Fruit fly (Drosophila melanogaster) whole organism, prepupa: ENCODE data around the gene Alp10.

Experiments used
- CG10631 ChIP-seq: fragments of 200-800 bp; sonication (Bioruptor generic); optimal IDR thresholded peaks from 2 replicates; lab custom pipeline; 2016; ENCODE audit warnings: missing biosample characterization, missing genetic modification characterization
- CG11294 ChIP-seq: fragments of 200-800 bp; sonication (Bioruptor generic); IDR thresholded peaks from 2 replicates; pipeline ENCODE4 v1.3.6; 2022; ENCODE audit warnings: missing biosample characterization, missing genetic modification characterization
- CG11902 ChIP-seq: fragments of 200-800 bp; sonication (Bioruptor generic); optimal IDR thresholded peaks from 3 replicates; lab custom pipeline; 2016; ENCODE audit warnings: missing biosample characterization, missing genetic modification characterization
- CG15336 ChIP-seq: fragments of 200-800 bp; sonication (Bioruptor generic); IDR thresholded peaks from 2 replicates; pipeline ENCODE4 v1.3.6; 2022; ENCODE audit warnings: missing biosample characterization, missing genetic modification characterization
- CG1621 ChIP-seq: fragments of 200-800 bp; sonication (Bioruptor generic); optimal IDR thresholded peaks from 3 replicates; lab custom pipeline; 2018; ENCODE audit warnings: missing biosample characterization, mild to moderate bottlenecking, missing genetic modification characterization
- CG16779 ChIP-seq: fragments of 200-800 bp; sonication (Bioruptor generic); optimal IDR thresholded peaks from 3 replicates; lab custom pipeline; 2017; ENCODE audit warnings: missing biosample characterization, mild to moderate bottlenecking, missing genetic modification characterization
- CG31627 ChIP-seq: fragments of 200-800 bp; sonication (Bioruptor generic); optimal IDR thresholded peaks from 3 replicates; lab custom pipeline; 2016; ENCODE audit warnings: missing biosample characterization, missing genetic modification characterization
- CG32006 ChIP-seq: fragments of 200-800 bp; sonication (Bioruptor generic); optimal IDR thresholded peaks from 3 replicates; lab custom pipeline; 2017; ENCODE audit warnings: missing biosample characterization, mild to moderate bottlenecking, missing genetic modification characterization
- CG4318 ChIP-seq: fragments of 200-800 bp; sonication (Bioruptor generic); optimal IDR thresholded peaks from 3 replicates; lab custom pipeline; 2017; ENCODE audit warnings: missing biosample characterization, mild to moderate bottlenecking, missing genetic modification characterization
- CG6163 ChIP-seq: fragments of 200-800 bp; sonication (Bioruptor generic); IDR thresholded peaks from 3 replicates; pipeline ENCODE4 v1.3.6; 2022; ENCODE audit warnings: missing biosample characterization, missing genetic modification characterization
- CG6792 ChIP-seq: fragments of 200-800 bp; sonication (Bioruptor generic); optimal IDR thresholded peaks from 3 replicates; lab custom pipeline; 2016; ENCODE audit warnings: missing biosample characterization, missing genetic modification characterization
- CG6854 ChIP-seq: fragments of 200-800 bp; sonication (Bioruptor generic); optimal IDR thresholded peaks from 2 replicates; lab custom pipeline; 2017; ENCODE audit warnings: missing biosample characterization, mild to moderate bottlenecking, missing genetic modification characterization
- CG8319 ChIP-seq: fragments of 200-800 bp; sonication (Bioruptor generic); optimal IDR thresholded peaks from 3 replicates; lab custom pipeline; 2016; ENCODE audit warnings: missing biosample characterization, missing genetic modification characterization
- CG9139 ChIP-seq: fragments of 200-800 bp; sonication (Bioruptor generic); optimal IDR thresholded peaks from 3 replicates; lab custom pipeline; 2017; ENCODE audit warnings: missing biosample characterization, mild to moderate bottlenecking, missing genetic modification characterization
- Eip78C ChIP-seq: fragments of 200-800 bp; sonication (Bioruptor generic); peaks from one replicate; lab custom pipeline; 2016; ENCODE audit warnings: missing biosample characterization, missing genetic modification characterization
- Eip93F ChIP-seq: fragments of 200-800 bp; sonication (Bioruptor generic); optimal IDR thresholded peaks from 2 replicates; lab custom pipeline; 2016; ENCODE audit warnings: missing biosample characterization, mild to moderate bottlenecking, missing genetic modification characterization
- Ets21C ChIP-seq: fragments of 200-800 bp; sonication (Bioruptor generic); optimal IDR thresholded peaks from 3 replicates; lab custom pipeline; 2016; ENCODE audit warnings: missing biosample characterization, missing genetic modification characterization
- Gug ChIP-seq: fragments of 200-800 bp; sonication (Bioruptor generic); IDR thresholded peaks from 2 replicates; pipeline ENCODE4 v1.3.6; 2022; ENCODE audit warnings: missing biosample characterization, missing genetic modification characterization
- Hr38 ChIP-seq: sonication (Bioruptor generic); optimal IDR thresholded peaks from 2 replicates; lab custom pipeline; 2016; ENCODE audit warnings: missing biosample characterization, missing genetic modification characterization
- Hr4 ChIP-seq: fragments of 200-800 bp; sonication (Bioruptor generic); optimal IDR thresholded peaks from 3 replicates; lab custom pipeline; 2016; ENCODE audit warnings: missing biosample characterization, missing genetic modification characterization
- OdsH ChIP-seq: fragments of 200-800 bp; sonication (Bioruptor generic); optimal IDR thresholded peaks from 3 replicates; lab custom pipeline; 2016; ENCODE audit warnings: missing biosample characterization, missing genetic modification characterization
- Sox102F ChIP-seq: fragments of 200-800 bp; sonication (Bioruptor generic); optimal IDR thresholded peaks from 2 replicates; lab custom pipeline; 2016; ENCODE audit warnings: missing biosample characterization, mild to moderate bottlenecking, missing genetic modification characterization
- Sox15 ChIP-seq: fragments of 200-800 bp; sonication (Bioruptor generic); optimal IDR thresholded peaks from 3 replicates; lab custom pipeline; 2016; ENCODE audit warnings: missing biosample characterization, missing genetic modification characterization
- achi ChIP-seq: fragments of 200-800 bp; sonication (Bioruptor generic); optimal IDR thresholded peaks from 3 replicates; lab custom pipeline; 2016; ENCODE audit warnings: missing biosample characterization, missing genetic modification characterization
- cyc ChIP-seq: fragments of 200-800 bp; sonication (Bioruptor generic); optimal IDR thresholded peaks from 3 replicates; lab custom pipeline; 2016; ENCODE audit warnings: missing biosample characterization, missing genetic modification characterization
- eg ChIP-seq: fragments of 200-800 bp; sonication (Bioruptor generic); IDR thresholded peaks from 3 replicates; pipeline ENCODE4 v1.3.6; 2022; ENCODE audit warnings: missing biosample characterization, missing genetic modification characterization
- esn ChIP-seq: fragments of 200-800 bp; sonication (Bioruptor generic); optimal IDR thresholded peaks from 2 replicates; lab custom pipeline; 2016; ENCODE audit warnings: missing biosample characterization, mild to moderate bottlenecking, missing genetic modification characterization, moderate library complexity
- fd85E ChIP-seq: fragments of 200-800 bp; sonication (Bioruptor generic); optimal IDR thresholded peaks from 3 replicates; lab custom pipeline; 2016; ENCODE audit warnings: missing biosample characterization, missing genetic modification characterization
- net ChIP-seq: fragments of 200-800 bp; sonication (Bioruptor generic); optimal IDR thresholded peaks from 3 replicates; lab custom pipeline; 2016; ENCODE audit warnings: missing biosample characterization, missing genetic modification characterization
- spab ChIP-seq: fragments of 200-800 bp; sonication (Bioruptor generic); optimal IDR thresholded peaks from 2 replicates; lab custom pipeline; 2017; ENCODE audit warnings: missing biosample characterization, mild to moderate bottlenecking, missing genetic modification characterization, missing genetic modification reagents
- ss ChIP-seq, 2 experiments: fragments of 200-800 bp; sonication (Bioruptor generic); optimal IDR thresholded peaks; 2 replicates in 1 of 2; 3 replicates in 1 of 2; lab custom pipeline; 2017 to 2018; ENCODE audit warnings: mild to moderate bottlenecking in 2 of 2, missing biosample characterization in 2 of 2, missing genetic modification characterization in 2 of 2, moderate library complexity in 1 of 2
- svp ChIP-seq: fragments of 200-800 bp; sonication (Bioruptor generic); peaks from one replicate; lab custom pipeline; 2016; ENCODE audit warnings: missing biosample characterization, missing genetic modification characterization
- topi ChIP-seq: fragments of 200-800 bp; sonication (Bioruptor generic); optimal IDR thresholded peaks from 3 replicates; lab custom pipeline; 2016; ENCODE audit warnings: missing biosample characterization, missing genetic modification characterization

The Alp10 gene

dm6 chr3L:5594853-5595593 lies at the start of gene Alp10, which contains the start of gene Alp9:
Gene Alp10, minus strand, starts transcription at chr3L:5595272.
Gene Alp9, plus strand, starts transcription at chr3L:5595542.
- TF ChIP-seq achi (GFP tag; lab: Kevin White, UChicago) = no peak
- TF ChIP-seq Hr38 (GFP tag; lab: Kevin White, UChicago) = no peak
- TF ChIP-seq eg = no peak
- no peak for TF ChIP-seq cyc
- TF ChIP-seq Gug (GFP tag; lab: Robert Waterston, UW) = no peak
- TF ChIP-seq spab = no peak
- TF ChIP-seq CG11294 = no peak
- no peak for TF ChIP-seq CG4318 (GFP tag; lab: Kevin White, UChicago)
- no peak for TF ChIP-seq Ets21C (GFP tag; lab: Kevin White, UChicago)
- no peak for TF ChIP-seq Eip78C (GFP tag; lab: Kevin White, UChicago)
- no peak for TF ChIP-seq CG31627 (GFP tag; lab: Kevin White, UChicago)
- TF ChIP-seq CG6854 = no peak
- no peak for TF ChIP-seq CG15336 (GFP tag; lab: Robert Waterston, UW)
- no peak for TF ChIP-seq Sox15
- TF ChIP-seq Hr4 (GFP tag; lab: Kevin White, UChicago) = no peak
- no peak for TF ChIP-seq CG9139 (GFP tag; lab: Kevin White, UChicago)
- TF ChIP-seq, all 60 proteins: peak for 0

dm6 chr3L:5643733-5644132 lies 48.7 kb upstream of the Alp10 start:
- no peak for TF ChIP-seq CG8319 (GFP tag; lab: Kevin White, UChicago)
- TF ChIP-seq Ets21C (GFP tag; lab: Kevin White, UChicago) = no peak

dm6 chr3L:5642837-5643236 lies 47.8 kb upstream of the Alp10 start:
- no peak for TF ChIP-seq OdsH
- TF ChIP-seq Sox102F (GFP tag; lab: Kevin White, UChicago) = no peak

- TF ChIP-seq Eip93F (GFP tag; lab: Kevin White, UChicago) = no peak
- no peak for TF ChIP-seq esn (GFP tag; lab: Kevin White, UChicago)
- TF ChIP-seq CG6854 = no peak
- TF ChIP-seq eg = 0 out of 3 replicates have a peak, but pooled peaks have one; percentile 22
- TF ChIP-seq svp (GFP tag; lab: Kevin White, UChicago) = no peak
These were observed 46.5 kb upstream of the Alp10 start for dm6 chr3L:5641547-5641946.

dm6 chr3L:5641120-5641519 lies 46.0 kb upstream of the Alp10 start:
- 0 out of 3 replicates have a peak, but pooled peaks have one; percentile 13 for TF ChIP-seq CG6163 (GFP tag; lab: Robert Waterston, UW)
- no peak for TF ChIP-seq CG6792
- TF ChIP-seq fd85E (GFP tag; lab: Kevin White, UChicago) = no peak
- TF ChIP-seq net (GFP tag; lab: Kevin White, UChicago) = no peak
- TF ChIP-seq svp (GFP tag; lab: Kevin White, UChicago) = peak; percentile 79
- no peak for TF ChIP-seq CG11294
- TF ChIP-seq Hr38 (GFP tag; lab: Kevin White, UChicago) = no peak
- no peak for TF ChIP-seq topi

dm6 chr3L:5640689-5641088 lies 45.6 kb upstream of the Alp10 start:
- TF ChIP-seq ss (GFP tag; optimal IDR thresholded peaks at IDR 0.05; lab: Kevin White, UChicago) = no peak
- TF ChIP-seq CG16779 (tag; lab: Kevin White, UChicago) = no peak
- no peak for TF ChIP-seq esn (GFP tag; lab: Kevin White, UChicago)
- TF ChIP-seq CG11902 = no peak
- no peak for TF ChIP-seq CG1621 (tag; lab: Kevin White, UChicago)
- no peak for TF ChIP-seq CG10631 (GFP tag; lab: Kevin White, UChicago)
- no peak for TF ChIP-seq CG32006 (GFP tag; lab: Kevin White, UChicago)
- TF ChIP-seq Eip93F (GFP tag; lab: Kevin White, UChicago) = no peak
